Worm (Caenorhabditis elegans): ENCODE results near the gene pqn-76.
"Not testable (repeated sequence)": the region's sequence is repeated elsewhere in the genome, so short reads cannot be mapped to it uniquely, and the experiment has no call there.

pqn-76 gene

ce11 chrIV:15590397-15590796, 11.5 kb downstream of the pqn-76 start, which contains the start of gene abu-5:
Gene abu-5 (plus strand): TSS chrIV:15590697.
- TF ChIP-seq lin-39 (tag; optimal IDR thresholded peaks at IDR 0.05); egl-27 (tag; optimal IDR thresholded peaks at IDR 0.05); unc-62 (GFP tag; optimal IDR thresholded peaks at IDR 0.05): not testable (repeated sequence)

DNA sequence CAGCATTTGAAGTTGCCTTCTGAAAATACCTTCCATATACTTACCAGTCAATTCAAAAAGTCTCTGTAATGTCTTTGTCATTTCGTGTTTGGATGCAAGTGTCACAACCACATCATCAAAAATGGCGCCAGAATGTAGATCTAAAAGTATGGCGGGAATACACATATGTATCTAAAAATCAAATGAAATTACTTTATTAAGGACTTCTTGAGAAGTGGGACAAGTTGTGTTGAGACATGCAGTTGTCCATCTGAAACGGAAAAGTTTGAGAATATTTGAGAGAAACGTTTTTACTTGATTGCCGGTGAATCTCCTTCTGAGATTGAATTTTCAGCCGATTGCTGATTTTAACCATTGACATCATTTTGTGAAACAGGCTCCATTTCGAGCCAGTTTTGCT, 13.1 kb downstream of the pqn-76 start:
- TF ChIP-seq elt-1 (tag; optimal IDR thresholded peaks at IDR 0.05) (no peak), sma-3 (GFP tag; optimal IDR thresholded peaks at IDR 0.05) (no peak), ZK546.5 (tag; optimal IDR thresholded peaks at IDR 0.05) (no peak)

DNA sequence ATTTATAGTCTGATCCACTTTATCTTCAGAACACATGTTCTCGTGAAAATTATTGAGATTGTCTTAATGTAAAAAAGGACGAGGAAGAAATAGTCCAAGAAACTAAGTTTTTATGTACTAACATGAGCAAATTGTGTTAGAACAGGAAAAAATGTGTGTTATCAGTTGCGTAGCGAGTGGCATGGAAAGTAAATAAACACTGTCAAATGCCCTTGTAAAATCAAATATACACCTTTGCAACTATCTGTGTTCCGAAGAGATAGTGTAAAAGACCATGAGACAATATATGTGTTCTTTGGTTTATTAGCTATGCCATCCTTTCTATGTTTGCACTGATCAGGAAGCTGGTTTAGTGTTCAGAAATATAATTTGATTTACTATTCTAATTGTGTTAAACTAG, 14.2 kb downstream of the pqn-76 start:
- peak; percentile 27 for TF ChIP-seq fos-1 (tag; optimal IDR thresholded peaks at IDR 0.05)
- TF ChIP-seq mab-5 (tag; optimal IDR thresholded peaks at IDR 0.05) = no peak

DNA sequence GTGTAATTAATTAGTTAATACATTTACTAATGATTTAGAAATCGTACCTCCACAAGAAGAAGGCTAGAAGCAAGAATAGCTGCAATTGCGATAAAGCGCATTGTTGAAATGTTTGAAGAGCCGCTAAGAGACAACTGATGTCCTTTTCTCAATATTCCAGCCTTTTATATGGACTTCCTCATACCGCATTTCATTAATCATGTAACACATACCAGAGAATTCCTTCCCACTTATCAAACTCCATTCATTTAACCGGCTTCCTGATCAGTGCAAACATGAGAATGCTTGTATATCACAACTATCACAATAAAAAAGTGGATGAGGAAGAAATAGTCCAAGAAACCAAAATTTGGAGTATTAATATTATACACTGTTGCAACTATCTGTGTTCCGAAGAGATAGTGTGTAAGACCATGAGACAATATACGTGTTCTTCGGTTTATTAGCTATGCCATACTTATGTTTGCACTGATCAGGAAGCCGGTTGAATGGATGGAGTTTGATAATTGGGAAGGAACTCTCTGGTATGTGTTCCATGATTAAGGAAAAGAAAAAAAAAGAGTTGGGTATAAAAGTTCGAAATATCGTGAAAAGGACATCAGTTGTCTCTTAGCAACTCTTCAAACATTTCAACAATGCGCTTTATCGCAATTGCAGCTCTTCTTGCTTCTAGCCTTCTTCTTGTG, 16.2 kb downstream of the pqn-76 start, which contains the start of the genes pqn-78 and pqn-79:
TSS of gene pqn-78 (minus strand) at position 101 of the 686 bp plus-strand sequence.
TSS of gene pqn-79 (plus strand) at position 636 of the 686 bp plus-strand sequence.
- TF ChIP-seq lin-39 (tag; optimal IDR thresholded peaks at IDR 0.05); Y55F3AM.14 (GFP tag; optimal IDR thresholded peaks at IDR 0.05); mab-5 (tag; optimal IDR thresholded peaks at IDR 0.05): not testable (repeated sequence)

ce11 chrIV:15604194-15604593, 25.3 kb downstream of the pqn-76 start:
- TF ChIP-seq snpc-4 (tag; optimal IDR thresholded peaks at IDR 0.05) (peak; percentile 55), ceh-16 (tag; optimal IDR thresholded peaks at IDR 0.05) (no peak)

- TF ChIP-seq ztf-4 (tag; optimal IDR thresholded peaks at IDR 0.05) (no peak), peb-1 (tag; optimal IDR thresholded peaks at IDR 0.05) (no peak), sma-9 (GFP tag; optimal IDR thresholded peaks at IDR 0.05) (no peak), sma-9 (tag; optimal IDR thresholded peaks at IDR 0.05) (no peak), sem-4 (tag; optimal IDR thresholded peaks at IDR 0.05) (no peak), nhr-12 (tag; optimal IDR thresholded peaks at IDR 0.05) (no peak), zag-1 (tag; optimal IDR thresholded peaks at IDR 0.05) (no peak), unc-39 (tag; optimal IDR thresholded peaks at IDR 0.05) (no peak), nhr-77 (tag; optimal IDR thresholded peaks at IDR 0.05) (no peak), ama-1 (optimal IDR thresholded peaks at IDR 0.05) (no peak), sma-3 (GFP tag; optimal IDR thresholded peaks at IDR 0.05) (no peak), F13H6.1 (tag; optimal IDR thresholded peaks at IDR 0.05) (no peak), aly-2 (tag; optimal IDR thresholded peaks at IDR 0.05) (no peak), unc-55 (GFP tag; optimal IDR thresholded peaks at IDR 0.05) (no peak), elt-3 (tag; optimal IDR thresholded peaks at IDR 0.05) (no peak), crh-2 (tag; optimal IDR thresholded peaks at IDR 0.05) (no peak), fos-1 (tag; optimal IDR thresholded peaks at IDR 0.05) (no peak), mab-5 (tag; optimal IDR thresholded peaks at IDR 0.05) (no peak), lsy-2 (tag; optimal IDR thresholded peaks at IDR 0.05) (no peak)
These were observed 27.5 kb downstream of the pqn-76 start for ce11 chrIV:15606396-15606795.

- TF ChIP-seq elt-1 (tag; optimal IDR thresholded peaks at IDR 0.05) (no peak), nhr-77 (tag; optimal IDR thresholded peaks at IDR 0.05) (no peak), ceh-16 (tag; optimal IDR thresholded peaks at IDR 0.05) (no peak)
These were observed 34.3 kb downstream of the pqn-76 start for ce11 chrIV:15613141-15613540.

DNA sequence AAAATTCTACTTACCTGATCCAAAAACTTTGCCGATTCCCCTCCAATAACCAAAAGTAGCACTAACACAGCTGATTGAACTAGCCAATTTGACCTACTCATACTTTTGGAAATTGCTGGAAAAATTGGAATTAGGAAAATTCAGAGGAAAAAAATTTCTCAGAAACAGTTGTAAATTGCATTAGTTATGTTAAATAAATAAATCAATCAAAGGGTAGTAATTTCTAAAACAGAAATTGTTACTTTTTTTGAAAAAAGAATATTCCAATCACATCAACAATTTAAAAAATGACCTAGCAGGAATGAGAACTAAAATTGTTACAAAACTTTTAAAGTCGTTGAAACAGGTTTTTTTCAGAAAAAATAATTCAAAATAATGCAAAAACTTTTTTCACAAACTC, 38.1 kb downstream of the pqn-76 start, which contains the start of gene Y105C5A.8:
TSS of gene Y105C5A.8 (minus strand) at position 101 of the 400 bp plus-strand sequence.
- TF ChIP-seq lin-39 (tag; optimal IDR thresholded peaks at IDR 0.05) (no peak), mbf-1 (tag; optimal IDR thresholded peaks at IDR 0.05) (no peak), C34F6.9 (tag; optimal IDR thresholded peaks at IDR 0.05) (no peak), nhr-25 (tag; optimal IDR thresholded peaks at IDR 0.05) (no peak), crh-2 (tag; optimal IDR thresholded peaks at IDR 0.05) (no peak), ztf-1 (GFP tag; conservative IDR thresholded peaks at IDR 0.05) (no peak), nhr-77 (tag; optimal IDR thresholded peaks at IDR 0.05) (no peak), fos-1 (tag; optimal IDR thresholded peaks at IDR 0.05) (no peak), F13H6.1 (tag; optimal IDR thresholded peaks at IDR 0.05) (no peak), sma-3 (GFP tag; optimal IDR thresholded peaks at IDR 0.05) (no peak), unc-62 (GFP tag; optimal IDR thresholded peaks at IDR 0.05) (no peak), nhr-21 (tag; optimal IDR thresholded peaks at IDR 0.05) (no peak), unc-55 (GFP tag; optimal IDR thresholded peaks at IDR 0.05) (no peak), lsy-2 (tag; optimal IDR thresholded peaks at IDR 0.05) (no peak), ztf-11 (tag; optimal IDR thresholded peaks at IDR 0.05) (no peak)

Measured in whole organism, L2 larva.